Fruit fly (Drosophila melanogaster) whole organism, embryonic: Measurements from ENCODE around the gene CG42583.
A peak's percentile ranks its signal among the peaks of the same experiment; 100 is the strongest.

Experiments used
- Abd-B ChIP-seq: fragments of 200-800 bp; sonication (Bioruptor generic); optimal IDR thresholded peaks from 2 replicates; lab custom pipeline; 2018; ENCODE audit warnings: missing biosample characterization, mild to moderate bottlenecking, missing genetic modification characterization, moderate library complexity
- CG10267 ChIP-seq: fragments of 200-800 bp; sonication (Bioruptor generic); optimal IDR thresholded peaks from 2 replicates; lab custom pipeline; 2018; ENCODE audit warnings: missing biosample characterization, mild to moderate bottlenecking, missing genetic modification characterization, moderate library complexity
- CG10274 ChIP-seq: fragments of 200-800 bp; sonication (Bioruptor generic); optimal IDR thresholded peaks from 3 replicates; lab custom pipeline; 2017; ENCODE audit warnings: missing biosample characterization, mild to moderate bottlenecking, missing genetic modification characterization
- CG17186 ChIP-seq: fragments of 200-800 bp; sonication (Bioruptor generic); optimal IDR thresholded peaks from 3 replicates; lab custom pipeline; 2017; ENCODE audit warnings: missing biosample characterization, missing genetic modification reagents, missing genetic modification characterization
- CG17361 ChIP-seq: fragments of 200-800 bp; sonication (Bioruptor generic); IDR thresholded peaks from 3 replicates; pipeline ENCODE4 v1.3.6; 2022; ENCODE audit warnings: missing biosample characterization, missing genetic modification characterization
- CG17802 ChIP-seq: fragments of 200-800 bp; sonication (Bioruptor generic); optimal IDR thresholded peaks from 2 replicates; lab custom pipeline; 2018; ENCODE audit warnings: missing biosample characterization, mild to moderate bottlenecking, missing genetic modification characterization, moderate library complexity
- CG2129 ChIP-seq: fragments of 200-800 bp; sonication (Bioruptor generic); IDR thresholded peaks from 2 replicates; pipeline ENCODE4 v1.3.6; 2022; ENCODE audit warnings: missing biosample characterization, missing genetic modification characterization; ENCODE audit not compliant: partially characterized antibody
- CG33213 ChIP-seq: fragments of 200-800 bp; sonication (Bioruptor generic); optimal IDR thresholded peaks from 3 replicates; lab custom pipeline; 2016; ENCODE audit warnings: missing biosample characterization, missing genetic modification characterization
- CG42726 ChIP-seq: fragments of 200-800 bp; sonication (Bioruptor generic); IDR thresholded peaks from 2 replicates; pipeline ENCODE4 v1.3.6; 2022; ENCODE audit warnings: missing biosample characterization, missing genetic modification characterization; ENCODE audit not compliant: partially characterized antibody
- CG4424 ChIP-seq: fragments of 200-800 bp; sonication (Bioruptor generic); optimal IDR thresholded peaks from 3 replicates; lab custom pipeline; 2016; ENCODE audit warnings: missing biosample characterization, missing genetic modification characterization
- CG6791 ChIP-seq: fragments of 200-800 bp; sonication (Bioruptor generic); IDR thresholded peaks from 3 replicates; pipeline ENCODE4 v1.3.6; 2022; ENCODE audit warnings: missing biosample characterization, missing genetic modification characterization; ENCODE audit not compliant: partially characterized antibody
- CG7839 ChIP-seq: fragments of 200-800 bp; sonication (Bioruptor generic); optimal IDR thresholded peaks from 3 replicates; lab custom pipeline; 2018; ENCODE audit warnings: missing biosample characterization, mild to moderate bottlenecking, missing genetic modification characterization, moderate library complexity
- CG9609 ChIP-seq: fragments of 200-800 bp; sonication (Bioruptor generic); optimal IDR thresholded peaks from 3 replicates; lab custom pipeline; 2016; ENCODE audit warnings: missing biosample characterization, missing genetic modification characterization
- CG9797 ChIP-seq: fragments of 200-800 bp; sonication (Bioruptor generic); optimal IDR thresholded peaks from 3 replicates; lab custom pipeline; 2018; ENCODE audit warnings: missing biosample characterization, mild to moderate bottlenecking, missing genetic modification characterization
- CG9932 ChIP-seq: fragments of 200-800 bp; sonication (Bioruptor generic); IDR thresholded peaks from 2 replicates; pipeline ENCODE4 v1.3.6; 2022; ENCODE audit warnings: missing biosample characterization, missing genetic modification characterization
- HmgZ ChIP-seq: fragments of 200-800 bp; sonication (Bioruptor generic); optimal IDR thresholded peaks from 2 replicates; lab custom pipeline; 2018; ENCODE audit warnings: missing biosample characterization, mild to moderate bottlenecking, missing genetic modification characterization
- Poxn ChIP-seq: fragments of 200-800 bp; sonication (Bioruptor generic); IDR thresholded peaks from 2 replicates; pipeline ENCODE4 v1.3.6; 2022; ENCODE audit warnings: missing biosample characterization, missing genetic modification characterization
- Rfx ChIP-seq: fragments of 200-800 bp; sonication (Bioruptor generic); IDR thresholded peaks from 2 replicates; pipeline ENCODE4 v1.3.6; 2022; ENCODE audit warnings: missing biosample characterization, missing genetic modification characterization
- Six4 ChIP-seq: fragments of 200-800 bp; sonication (Bioruptor generic); optimal IDR thresholded peaks from 2 replicates; lab custom pipeline; 2016; ENCODE audit warnings: missing biosample characterization, missing genetic modification characterization
- Spps ChIP-seq: fragments of 200-800 bp; sonication (Bioruptor generic); optimal IDR thresholded peaks from 2 replicates; lab custom pipeline; 2018; ENCODE audit warnings: missing biosample characterization, mild to moderate bottlenecking, missing genetic modification characterization
- Sry-δ ChIP-seq: fragments of 200-800 bp; sonication (Bioruptor generic); optimal IDR thresholded peaks from 2 replicates; lab custom pipeline; 2016; ENCODE audit warnings: missing biosample characterization, missing genetic modification characterization
- Usf ChIP-seq: fragments of 200-800 bp; sonication (Bioruptor generic); optimal IDR thresholded peaks from 2 replicates; lab custom pipeline; 2017; ENCODE audit warnings: missing genotype, missing biosample characterization, missing genetic modification characterization
- ara ChIP-seq: fragments of 200-800 bp; sonication (Bioruptor generic); IDR thresholded peaks from 2 replicates; pipeline ENCODE4 v1.3.6; 2022; ENCODE audit warnings: missing biosample characterization, missing genetic modification characterization
- ato ChIP-seq: fragments of 200-800 bp; sonication (Bioruptor generic); IDR thresholded peaks from 2 replicates; pipeline ENCODE4 v1.3.6; 2022; ENCODE audit warnings: missing biosample characterization, missing genetic modification characterization; ENCODE audit not compliant: partially characterized antibody
- bowl ChIP-seq: fragments of 200-800 bp; sonication (Bioruptor generic); IDR thresholded peaks from 2 replicates; pipeline ENCODE4 v1.3.6; 2022; ENCODE audit warnings: missing biosample characterization, missing genetic modification characterization
- chm ChIP-seq: fragments of 200-800 bp; sonication (Bioruptor generic); IDR thresholded peaks from 2 replicates; pipeline ENCODE4 v1.3.6; 2022; ENCODE audit warnings: missing biosample characterization, missing genetic modification characterization
- dysf ChIP-seq: fragments of 200-800 bp; sonication (Bioruptor generic); IDR thresholded peaks from 3 replicates; pipeline ENCODE4 v1.3.6; 2022; ENCODE audit warnings: missing biosample characterization, missing genetic modification characterization
- gfzf ChIP-seq: fragments of 200-800 bp; sonication (Bioruptor generic); optimal IDR thresholded peaks from 2 replicates; lab custom pipeline; 2016; ENCODE audit warnings: missing biosample characterization, mild to moderate bottlenecking, missing genetic modification characterization, moderate library complexity
- grau ChIP-seq: fragments of 200-800 bp; optimal IDR thresholded peaks from 3 replicates; lab custom pipeline; 2019; ENCODE audit warnings: missing biosample characterization, mild to moderate bottlenecking, missing genetic modification characterization, moderate library complexity
- grn ChIP-seq: fragments of 200-800 bp; sonication (Bioruptor generic); optimal IDR thresholded peaks from 3 replicates; lab custom pipeline; 2017; ENCODE audit warnings: missing biosample characterization, missing genetic modification characterization
- hb ChIP-seq: fragments of 200-800 bp; sonication (Bioruptor generic); IDR thresholded peaks from 3 replicates; pipeline ENCODE4 v1.3.6; 2022; ENCODE audit warnings: missing biosample characterization, missing genetic modification characterization; ENCODE audit not compliant: partially characterized antibody
- nerfin-2 ChIP-seq: fragments of 200-800 bp; sonication (Bioruptor generic); IDR thresholded peaks from 2 replicates; pipeline ENCODE4 v1.3.6; 2022; ENCODE audit warnings: missing biosample characterization, missing genetic modification characterization; ENCODE audit not compliant: partially characterized antibody
- pros ChIP-seq: fragments of 200-800 bp; sonication (Bioruptor generic); optimal IDR thresholded peaks from 3 replicates; lab custom pipeline; 2019; ENCODE audit warnings: missing biosample characterization, mild to moderate bottlenecking, missing genetic modification characterization, moderate library complexity
- row ChIP-seq: fragments of 200-800 bp; sonication (Bioruptor generic); IDR thresholded peaks from 3 replicates; pipeline ENCODE4 v1.3.6; 2022; ENCODE audit warnings: missing biosample characterization, missing genetic modification characterization
- sens ChIP-seq: fragments of 200-800 bp; sonication (Bioruptor generic); peaks from one replicate; lab custom pipeline; 2016; ENCODE audit warnings: missing biosample characterization, missing genetic modification characterization
- slou ChIP-seq: fragments of 200-800 bp; sonication (Bioruptor generic); optimal IDR thresholded peaks from 3 replicates; lab custom pipeline; 2016; ENCODE audit warnings: missing biosample characterization, missing genetic modification characterization
- sob ChIP-seq: fragments of 200-800 bp; sonication (Bioruptor generic); IDR thresholded peaks from 2 replicates; pipeline ENCODE4 v1.3.6; 2022; ENCODE audit warnings: missing biosample characterization, missing genetic modification characterization
- ssp ChIP-seq: fragments of 200-800 bp; sonication (Bioruptor generic); IDR thresholded peaks from 2 replicates; pipeline ENCODE4 v1.3.6; 2022; ENCODE audit warnings: missing biosample characterization, missing genetic modification characterization
- stwl ChIP-seq: fragments of 200-800 bp; sonication (Bioruptor generic); optimal IDR thresholded peaks from 3 replicates; lab custom pipeline; 2018; ENCODE audit warnings: missing biosample characterization, mild to moderate bottlenecking, missing genetic modification characterization, moderate library complexity
- trem ChIP-seq: fragments of 200-800 bp; optimal IDR thresholded peaks from 3 replicates; lab custom pipeline; 2019; ENCODE audit warnings: missing biosample characterization, mild to moderate bottlenecking, missing genetic modification characterization, moderate library complexity
- ttk ChIP-seq: fragments of 200-800 bp; sonication (Bioruptor generic); IDR thresholded peaks from 2 replicates; pipeline ENCODE4 v2.1.2; 2022; ENCODE audit warnings: missing biosample characterization, missing genetic modification characterization
- vnd ChIP-seq: fragments of 200-800 bp; sonication (Bioruptor generic); IDR thresholded peaks from 3 replicates; pipeline ENCODE4 v1.3.6; 2022; ENCODE audit warnings: missing biosample characterization, missing genetic modification characterization; ENCODE audit not compliant: partially characterized antibody

CG42583 gene

dm6 chrX:20165773-20166412, 26.3 kb downstream of the CG42583 start, which contains the start of gene Phf7 (continued):
- TF ChIP-seq Poxn (GFP tag; lab: Robert Waterston, UW) (no peak), ato (GFP tag; lab: Robert Waterston, UW) (peak; percentile 59), CG10267 (peak; percentile 29), Spps (no peak), Six4 (no peak), chm (GFP tag; lab: Robert Waterston, UW) (no peak), stwl (tag; lab: Kevin White, UChicago) (peak; percentile 74), row (GFP tag; lab: Robert Waterston, UW) (peak; percentile 67), CG9609 (no peak), nerfin-2 (peak; percentile 39; the same call in 1 of the 2 replicates), CG4424 (no peak), gfzf (GFP tag; lab: Kevin White, UChicago) (peak; percentile 36), sens (GFP tag; lab: Kevin White, UChicago) (peak; percentile 53), CG42726 (GFP tag; lab: Robert Waterston, UW) (peak; percentile 85), CG33213 (GFP tag; lab: Kevin White, UChicago) (peak; percentile 52), Sry-δ (GFP tag; lab: Kevin White, UChicago) (peak; percentile 94), CG2129 (GFP tag; lab: Robert Waterston, UW) (0 out of 2 replicates have a peak, but pooled peaks have one; percentile 19), ttk (GFP tag; lab: Robert Waterston, UW) (no peak), vnd (peak; percentile 77), CG17186 (peak; percentile 48), CG17361 (GFP tag; lab: Robert Waterston, UW) (no peak), CG17802 (tag; lab: Kevin White, UChicago) (peak; percentile 49), trem (tag; lab: Kevin White, UChicago) (peak; percentile 20), ara (GFP tag; lab: Robert Waterston, UW) (no peak), CG9932 (peak; percentile 40; the same call in 1 of the 2 replicates), CG7839 (tag; lab: Kevin White, UChicago) (no peak), bowl (GFP tag; lab: Robert Waterston, UW) (no peak), CG6791 (peak; percentile 82), sob (0 out of 2 replicates have a peak, but pooled peaks have one; percentile 10), ssp (GFP tag; lab: Robert Waterston, UW) (peak; percentile 78), HmgZ (peak; percentile 1), grn (GFP tag; lab: Kevin White, UChicago) (no peak), Usf (GFP tag; lab: Kevin White, UChicago) (no peak), grau (tag; lab: Kevin White, UChicago) (no peak), slou (GFP tag; lab: Kevin White, UChicago) (no peak), pros (no peak), CG9797 (GFP tag; lab: Kevin White, UChicago) (peak; percentile 15), hb (GFP tag; lab: Robert Waterston, UW) (peak; percentile 65), CG10274 (no peak), Abd-B (GFP tag; lab: Kevin White, UChicago) (peak; percentile 85), dysf (GFP tag; lab: Robert Waterston, UW) (no peak), Rfx (GFP tag; lab: Robert Waterston, UW) (peak; percentile 15; the same call in 1 of the 2 replicates)
